Worm (Caenorhabditis elegans) whole organism, L4 larva: ENCODE results near the gene sptl-3.

Experiments used
- ZK546.5 ChIP-seq, 2 experiments: sonication (generic microtip); optimal IDR thresholded peaks; 2 replicates each; lab custom pipeline; 2017; ENCODE audit warnings: missing biosample characterization in 2 of 2, missing genetic modification characterization in 2 of 2
- aha-1 ChIP-seq: fragments of 150-350 bp; peaks from one replicate; lab custom pipeline; 2014; ENCODE audit warnings: missing biosample characterization, missing genetic modification characterization
- aly-2 ChIP-seq: sonication (generic microtip); optimal IDR thresholded peaks from 2 replicates; lab custom pipeline; 2018; ENCODE audit warnings: missing biosample characterization, missing genetic modification characterization
- cey-2 ChIP-seq: sonication (generic microtip); optimal IDR thresholded peaks from 3 replicates; lab custom pipeline; 2017; ENCODE audit warnings: missing genetic modification characterization, mild to moderate bottlenecking, missing compliant biosample characterization, antibody characterized with exemption, borderline replicate concordance; ENCODE audit not compliant: insufficient read depth
- lin-13 ChIP-seq: fragments of 150-350 bp; optimal IDR thresholded peaks from 2 replicates; lab custom pipeline; 2014; ENCODE audit warnings: missing biosample characterization, missing genetic modification reagents, missing genetic modification characterization
- lir-3 ChIP-seq: sonication (generic microtip); optimal IDR thresholded peaks from 2 replicates; lab custom pipeline; 2016; ENCODE audit warnings: mild to moderate bottlenecking, missing genetic modification characterization, missing compliant biosample characterization
- lsy-2 ChIP-seq, 2 experiments: fragments of 150-350 bp in 1 of 2; sonication (generic microtip) in 1 of 2; optimal IDR thresholded peaks; 2 replicates each; lab custom pipeline; 2014 to 2017; ENCODE audit warnings: missing biosample characterization in 2 of 2, missing genetic modification characterization in 2 of 2
- mdl-1 ChIP-seq, 2 experiments: fragments of 150-350 bp in 1 of 2; sonication (generic microtip) in 1 of 2; optimal IDR thresholded peaks; 2 replicates each; lab custom pipeline; 2014 to 2017; ENCODE audit warnings: missing biosample characterization in 2 of 2, missing genetic modification characterization in 2 of 2
- mep-1 ChIP-seq: fragments of 150-350 bp; sonication (generic microtip); optimal IDR thresholded peaks from 3 replicates; lab custom pipeline; 2014; ENCODE audit warnings: missing biosample characterization, missing genetic modification characterization
- nhr-11 ChIP-seq: fragments of 150-350 bp; optimal IDR thresholded peaks from 2 replicates; lab custom pipeline; 2014; ENCODE audit warnings: missing biosample characterization, missing genetic modification characterization
- nhr-25 ChIP-seq: sonication (generic microtip); optimal IDR thresholded peaks from 2 replicates; lab custom pipeline; 2017; ENCODE audit warnings: missing genetic modification characterization, mild to moderate bottlenecking, missing compliant biosample characterization, antibody characterized with exemption, moderate library complexity, borderline replicate concordance; ENCODE audit not compliant: insufficient read depth
- pha-4 ChIP-seq, 2 experiments: fragments of 150-350 bp in 1 of 2; fragments of 200-800 bp in 1 of 2; sonication (Bioruptor generic) in 1 of 2; IDR thresholded peaks in 1 of 2; optimal IDR thresholded peaks in 1 of 2; 2 replicates each; pipeline versions ENCODE4 v1.3.6 to Lab custom; 2014 to 2022; ENCODE audit warnings: missing genetic modification characterization in 2 of 2, missing genetic modification reagents in 2 of 2, missing biosample characterization in 1 of 2, missing compliant biosample characterization in 1 of 2
- snpc-4 ChIP-seq: fragments of 150-350 bp; optimal IDR thresholded peaks from 2 replicates; lab custom pipeline; 2014; ENCODE audit warnings: missing biosample characterization, missing genetic modification characterization

DNA sequence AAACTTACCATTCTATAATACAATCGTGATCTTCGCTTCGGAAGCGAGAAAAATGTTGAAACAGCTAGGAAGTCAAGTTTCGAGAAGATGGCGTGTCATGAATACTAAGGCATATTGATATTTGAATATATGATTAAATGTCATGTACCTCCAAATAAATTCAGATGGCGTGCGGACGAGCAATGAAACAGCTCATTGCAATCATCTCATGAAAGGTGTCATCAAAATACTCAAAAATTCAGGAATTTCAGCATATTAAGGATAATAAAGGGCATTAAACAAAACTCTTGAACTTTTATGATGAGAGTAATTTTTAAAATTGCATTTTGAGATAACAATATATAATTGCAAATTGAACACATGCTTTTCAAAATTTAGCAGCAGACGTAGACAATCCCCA is 22.3 kb downstream of the sptl-3 start, which contains the start of gene gcy-32:
- TF ChIP-seq cey-2 (no peak), nhr-11 (tag; lab: Kevin White, UChicago) (no peak), lsy-2 (tag; optimal IDR thresholded peaks at IDR 0.05; lab: Kevin White, UChicago) (no peak), aly-2 (tag; lab: Kevin White, UChicago) (no peak), mdl-1 (tag; optimal IDR thresholded peaks at IDR 0.05; lab: Kevin White, UChicago) (no peak), lir-3 (tag; lab: Kevin White, UChicago) (no peak), pha-4 (GFP tag; IDR thresholded peaks at IDR 0.05; lab: Robert Waterston, UW) (no peak), pha-4 (tag; optimal IDR thresholded peaks at IDR 0.05; lab: Kevin White, UChicago) (no peak), lin-13 (GFP tag; lab: Kevin White, UChicago) (no peak), aha-1 (tag; lab: Kevin White, UChicago) (no peak), ZK546.5 (tag; optimal IDR thresholded peaks at IDR 0.05; lab: Kevin White, UChicago) (no peak), nhr-25 (no peak), mep-1 (tag; lab: Kevin White, UChicago) (no peak), snpc-4 (tag; lab: Kevin White, UChicago) (no peak)
